Fruit fly (Drosophila melanogaster) whole organism, embryonic: ENCODE measurements around the gene CG43638.

Source experiments
- ATbp ChIP-seq: fragments of 200-800 bp; sonication (Bioruptor generic); optimal IDR thresholded peaks from 2 replicates; lab custom pipeline; 2017; ENCODE audit warnings: missing biosample characterization, mild to moderate bottlenecking, missing genetic modification characterization, missing genetic modification reagents
- B-H1 ChIP-seq: fragments of 200-800 bp; sonication (Bioruptor generic); IDR thresholded peaks from 3 replicates; pipeline ENCODE4 v1.3.6; 2022; ENCODE audit warnings: missing biosample characterization, missing genetic modification characterization
- BEAF-32 ChIP-seq: fragments of 200-800 bp; sonication (Bioruptor generic); optimal IDR thresholded peaks from 3 replicates; lab custom pipeline; 2017; ENCODE audit warnings: missing biosample characterization, missing genetic modification characterization, mild to moderate bottlenecking, moderate library complexity, missing genetic modification reagents
- CG1024 ChIP-seq: fragments of 200-800 bp; sonication (Bioruptor generic); IDR thresholded peaks from 2 replicates; pipeline ENCODE4 v1.3.6; 2022; ENCODE audit warnings: missing biosample characterization, missing genetic modification characterization
- CG13894 ChIP-seq: fragments of 200-800 bp; sonication (Bioruptor generic); optimal IDR thresholded peaks from 3 replicates; lab custom pipeline; 2018; ENCODE audit warnings: missing biosample characterization, mild to moderate bottlenecking, missing genetic modification characterization, moderate library complexity
- CG14050 ChIP-seq: fragments of 200-800 bp; sonication (Bioruptor generic); IDR thresholded peaks from 3 replicates; pipeline ENCODE4 v1.3.6; 2022; ENCODE audit warnings: missing biosample characterization, missing genetic modification characterization
- CG14441 ChIP-seq: fragments of 200-800 bp; sonication (Bioruptor generic); IDR thresholded peaks from 2 replicates; pipeline ENCODE4 v1.3.6; 2022; ENCODE audit warnings: missing biosample characterization, missing genetic modification characterization
- CG15011 ChIP-seq: fragments of 200-800 bp; sonication (Bioruptor generic); optimal IDR thresholded peaks from 3 replicates; lab custom pipeline; 2018; ENCODE audit warnings: missing biosample characterization, mild to moderate bottlenecking, missing genetic modification characterization
- CG15269 ChIP-seq: fragments of 200-800 bp; sonication (Bioruptor generic); optimal IDR thresholded peaks from 2 replicates; lab custom pipeline; 2018; ENCODE audit warnings: missing biosample characterization, mild to moderate bottlenecking, missing genetic modification characterization, moderate library complexity
- CG15601 ChIP-seq: fragments of 200-800 bp; sonication (Bioruptor generic); optimal IDR thresholded peaks from 3 replicates; lab custom pipeline; 2019; ENCODE audit warnings: missing biosample characterization, mild to moderate bottlenecking, missing genetic modification characterization, moderate library complexity
- CG15696 ChIP-seq: fragments of 200-800 bp; sonication (Bioruptor generic); optimal IDR thresholded peaks from 2 replicates; lab custom pipeline; 2019; ENCODE audit warnings: missing biosample characterization, mild to moderate bottlenecking, missing genetic modification characterization, moderate library complexity
- CG17359 ChIP-seq: fragments of 200-800 bp; sonication (Bioruptor generic); optimal IDR thresholded peaks from 3 replicates; lab custom pipeline; 2018; ENCODE audit warnings: missing biosample characterization, mild to moderate bottlenecking, missing genetic modification characterization, moderate library complexity
- CG1792 ChIP-seq: fragments of 200-800 bp; sonication (Bioruptor generic); optimal IDR thresholded peaks from 2 replicates; lab custom pipeline; 2016; ENCODE audit warnings: missing biosample characterization, missing genetic modification characterization
- CG18476 ChIP-seq: fragments of 200-800 bp; sonication (Bioruptor generic); optimal IDR thresholded peaks from 2 replicates; lab custom pipeline; 2016; ENCODE audit warnings: missing biosample characterization, mild to moderate bottlenecking, missing genetic modification characterization
- CG2199 ChIP-seq: fragments of 200-800 bp; sonication (Bioruptor generic); IDR thresholded peaks from 3 replicates; pipeline ENCODE4 v1.3.6; 2022; ENCODE audit warnings: missing biosample characterization, missing genetic modification characterization
- CG30431 ChIP-seq: fragments of 200-800 bp; sonication (Bioruptor generic); optimal IDR thresholded peaks from 2 replicates; lab custom pipeline; 2017; ENCODE audit warnings: missing biosample characterization, missing genetic modification characterization
- CG33557 ChIP-seq: fragments of 200-800 bp; sonication (Bioruptor generic); optimal IDR thresholded peaks from 2 replicates; lab custom pipeline; 2019; ENCODE audit warnings: missing biosample characterization, mild to moderate bottlenecking, missing genetic modification characterization, moderate library complexity
- CG34376 ChIP-seq: fragments of 200-800 bp; sonication (Bioruptor generic); optimal IDR thresholded peaks from 2 replicates; lab custom pipeline; 2018; ENCODE audit warnings: missing biosample characterization, mild to moderate bottlenecking, missing genetic modification characterization
- CG4424 ChIP-seq: fragments of 200-800 bp; sonication (Bioruptor generic); optimal IDR thresholded peaks from 3 replicates; lab custom pipeline; 2016; ENCODE audit warnings: missing biosample characterization, missing genetic modification characterization
- CG4707 ChIP-seq: fragments of 200-800 bp; sonication (Bioruptor generic); optimal IDR thresholded peaks from 2 replicates; lab custom pipeline; 2018; ENCODE audit warnings: missing biosample characterization, mild to moderate bottlenecking, missing genetic modification characterization, moderate library complexity
- CG4854 ChIP-seq: fragments of 200-800 bp; sonication (Bioruptor generic); optimal IDR thresholded peaks from 2 replicates; lab custom pipeline; 2016; ENCODE audit warnings: missing biosample characterization, missing genetic modification characterization, inconsistent platforms
- CG6175 ChIP-seq: fragments of 200-800 bp; sonication (Bioruptor generic); IDR thresholded peaks from 3 replicates; pipeline ENCODE4 v1.3.6; 2022; ENCODE audit warnings: missing biosample characterization, missing genetic modification characterization
- CG6689 ChIP-seq: fragments of 200-800 bp; sonication (Bioruptor generic); IDR thresholded peaks from 2 replicates; pipeline ENCODE4 v1.3.6; 2022; ENCODE audit warnings: missing biosample characterization, missing genetic modification characterization
- CG6854 ChIP-seq: fragments of 200-800 bp; sonication (Bioruptor generic); optimal IDR thresholded peaks from 3 replicates; lab custom pipeline; 2017; ENCODE audit warnings: missing biosample characterization, mild to moderate bottlenecking, missing genetic modification characterization
- CG8388 ChIP-seq: fragments of 200-800 bp; sonication (Bioruptor generic); optimal IDR thresholded peaks from 2 replicates; lab custom pipeline; 2019; ENCODE audit warnings: missing biosample characterization, mild to moderate bottlenecking, missing genetic modification characterization, moderate library complexity
- D19B ChIP-seq: fragments of 200-800 bp; sonication (Bioruptor generic); optimal IDR thresholded peaks from 2 replicates; lab custom pipeline; 2017; ENCODE audit warnings: missing biosample characterization, mild to moderate bottlenecking, missing genetic modification characterization
- Drgx ChIP-seq: fragments of 200-800 bp; sonication (Bioruptor generic); IDR thresholded peaks from 2 replicates; pipeline ENCODE4 v1.3.6; 2022; ENCODE audit warnings: missing biosample characterization, missing genetic modification characterization
- GATAe ChIP-seq: fragments of 200-800 bp; sonication (Bioruptor generic); conservative IDR thresholded peaks from 2 replicates; pipeline ENCODE4 v1.3.6; 2022; ENCODE audit warnings: missing biosample characterization, missing genetic modification characterization
- Kr ChIP-seq: fragments of 200-800 bp; sonication (Bioruptor generic); optimal IDR thresholded peaks from 2 replicates; lab custom pipeline; 2017; ENCODE audit warnings: missing biosample characterization, mild to moderate bottlenecking, missing genetic modification characterization
- NK7.1 ChIP-seq: fragments of 200-800 bp; sonication (Bioruptor generic); optimal IDR thresholded peaks from 3 replicates; lab custom pipeline; 2016; ENCODE audit warnings: missing biosample characterization, missing genetic modification characterization
- Ravus ChIP-seq: fragments of 200-800 bp; sonication (Bioruptor generic); IDR thresholded peaks from 2 replicates; pipeline ENCODE4 v1.3.6; 2022; ENCODE audit warnings: missing biosample characterization, missing genetic modification characterization
- abd-A ChIP-seq: fragments of 200-800 bp; sonication (Bioruptor generic); optimal IDR thresholded peaks from 3 replicates; lab custom pipeline; 2019; ENCODE audit warnings: missing biosample characterization, mild to moderate bottlenecking, missing genetic modification characterization, moderate library complexity
- bsh ChIP-seq, 2 experiments: fragments of 200-800 bp; sonication (Bioruptor generic); optimal IDR thresholded peaks; 2 replicates each; lab custom pipeline; 2017 to 2018; ENCODE audit warnings: mild to moderate bottlenecking in 2 of 2, missing biosample characterization in 2 of 2, missing genetic modification characterization in 2 of 2, moderate library complexity in 1 of 2
- ci ChIP-seq: fragments of 200-800 bp; sonication (Bioruptor generic); IDR thresholded peaks from 3 replicates; pipeline ENCODE4 v1.3.6; 2022; ENCODE audit warnings: missing biosample characterization, missing genetic modification characterization
- cwo ChIP-seq: fragments of 200-800 bp; sonication (Bioruptor generic); optimal IDR thresholded peaks from 3 replicates; lab custom pipeline; 2017; ENCODE audit warnings: missing biosample characterization, missing genetic modification characterization, mild to moderate bottlenecking, moderate library complexity, missing genetic modification reagents
- ems ChIP-seq: fragments of 200-800 bp; sonication (Bioruptor generic); optimal IDR thresholded peaks from 3 replicates; lab custom pipeline; 2016; ENCODE audit warnings: missing biosample characterization, missing genetic modification characterization
- gce ChIP-seq: fragments of 200-800 bp; sonication (Bioruptor generic); IDR thresholded peaks from 3 replicates; pipeline ENCODE4 v1.3.6; 2022; ENCODE audit warnings: missing biosample characterization, missing genetic modification characterization
- ham ChIP-seq: fragments of 200-800 bp; sonication (Bioruptor generic); IDR thresholded peaks from 2 replicates; pipeline ENCODE4 v1.3.6; 2022; ENCODE audit warnings: missing biosample characterization, missing genetic modification characterization
- her ChIP-seq: fragments of 200-800 bp; sonication (Bioruptor generic); optimal IDR thresholded peaks from 2 replicates; lab custom pipeline; 2016; ENCODE audit warnings: missing biosample characterization, missing genetic modification characterization
- klu ChIP-seq: fragments of 200-800 bp; sonication (Bioruptor generic); IDR thresholded peaks from 2 replicates; pipeline ENCODE4 v1.3.6; 2022; ENCODE audit warnings: missing biosample characterization, missing genetic modification characterization
- lola ChIP-seq, 3 experiments: fragments of >200 bp in 2 of 3; fragments of 200-800 bp in 1 of 3; sonication (Bioruptor generic) in 1 of 3; optimal IDR thresholded peaks; 2 replicates each; lab custom pipeline; 2017 to 2019; ENCODE audit warnings: missing biosample characterization in 3 of 3, missing genetic modification characterization in 3 of 3, mild to moderate bottlenecking in 1 of 3, moderate library complexity in 1 of 3
- nom ChIP-seq: fragments of 200-800 bp; sonication (Bioruptor generic); optimal IDR thresholded peaks from 2 replicates; lab custom pipeline; 2017; ENCODE audit warnings: missing biosample characterization, missing genetic modification characterization, mild to moderate bottlenecking, moderate library complexity, missing genetic modification reagents
- odd ChIP-seq: fragments of 200-800 bp; sonication (Bioruptor generic); optimal IDR thresholded peaks from 2 replicates; lab custom pipeline; 2017; ENCODE audit warnings: missing biosample characterization, mild to moderate bottlenecking, missing genetic modification characterization
- p53 ChIP-seq: fragments of 200-800 bp; sonication (Bioruptor generic); optimal IDR thresholded peaks from 2 replicates; lab custom pipeline; 2016; ENCODE audit warnings: missing biosample characterization, missing genetic modification characterization
- peb ChIP-seq: fragments of 200-800 bp; sonication (Bioruptor generic); IDR thresholded peaks from 2 replicates; pipeline ENCODE4 v1.3.6; 2022; ENCODE audit warnings: missing biosample characterization, missing genetic modification characterization
- ranshi ChIP-seq: fragments of 200-800 bp; sonication (Bioruptor generic); IDR thresholded peaks from 2 replicates; pipeline ENCODE4 v1.3.6; 2022; ENCODE audit warnings: missing biosample characterization, missing genetic modification characterization
- schlank ChIP-seq: fragments of 200-800 bp; sonication (Bioruptor generic); optimal IDR thresholded peaks from 2 replicates; lab custom pipeline; 2018; ENCODE audit warnings: missing biosample characterization, mild to moderate bottlenecking, missing genetic modification characterization
- ssp ChIP-seq: fragments of 200-800 bp; sonication (Bioruptor generic); IDR thresholded peaks from 2 replicates; pipeline ENCODE4 v1.3.6; 2022; ENCODE audit warnings: missing biosample characterization, missing genetic modification characterization
- sug ChIP-seq: fragments of 200-800 bp; optimal IDR thresholded peaks from 2 replicates; lab custom pipeline; 2019; ENCODE audit warnings: missing biosample characterization, mild to moderate bottlenecking, missing genetic modification characterization, moderate library complexity

Gene CG43638

dm6 chr3L:12037449-12038163 lies 6.8 kb upstream of the CG43638 start (continued):
- TF ChIP-seq ham (GFP tag; lab: Robert Waterston, UW) (no peak), Ravus (GFP tag; lab: Robert Waterston, UW) (no peak; the same call in 1 of the 2 replicates), ranshi (GFP tag; lab: Robert Waterston, UW) (peak; percentile 59; the same call in 1 of the 2 replicates), Drgx (GFP tag; lab: Robert Waterston, UW) (no peak), bsh (GFP tag; optimal IDR thresholded peaks at IDR 0.05; lab: Kevin White, UChicago) (peak in 1 of 2 experiments; percentile 61), peb (GFP tag; lab: Robert Waterston, UW) (0 out of 2 replicates have a peak, but pooled peaks have one; percentile 23), ATbp (GFP tag; lab: Kevin White, UChicago) (peak; percentile 31), CG15696 (peak; percentile 28), NK7.1 (GFP tag; lab: Kevin White, UChicago) (no peak), ci (GFP tag; lab: Robert Waterston, UW) (peak; percentile 66; the same call in 1 of the 3 replicates), ssp (peak; percentile 51), CG4854 (GFP tag; lab: Kevin White, UChicago) (peak; percentile 35), Kr (GFP tag; lab: Kevin White, UChicago) (no peak), p53 (GFP tag; lab: Kevin White, UChicago) (no peak), schlank (no peak), nom (GFP tag; lab: Kevin White, UChicago) (no peak), B-H1 (GFP tag; lab: Robert Waterston, UW) (peak; percentile 24; the same call in 1 of the 3 replicates), GATAe (GFP tag; lab: Robert Waterston, UW) (no peak), CG8388 (GFP tag; lab: Kevin White, UChicago) (no peak), CG17359 (peak; percentile 38), D19B (GFP tag; lab: Kevin White, UChicago) (no peak), klu (GFP tag; lab: Robert Waterston, UW) (peak; percentile 43; the same call in 1 of the 2 replicates), CG4424 (GFP tag; lab: Kevin White, UChicago) (peak; percentile 70)

dm6 chr3L:12039084-12039483 lies 5.3 kb upstream of the CG43638 start:
- TF ChIP-seq CG14441 (GFP tag; lab: Robert Waterston, UW) (no peak), CG6175 (0 out of 3 replicates have a peak, but pooled peaks have one; percentile 12), CG14050 (GFP tag; lab: Robert Waterston, UW) (no peak), odd (GFP tag; lab: Kevin White, UChicago) (no peak), CG6689 (no peak), abd-A (tag; lab: Kevin White, UChicago) (peak; percentile 42), CG15011 (GFP tag; lab: Kevin White, UChicago) (no peak), gce (no peak), CG18476 (no peak), cwo (GFP tag; lab: Kevin White, UChicago) (peak; percentile 80), CG30431 (no peak), BEAF-32 (GFP tag; lab: Kevin White, UChicago) (no peak), CG34376 (GFP tag; lab: Kevin White, UChicago) (peak; percentile 77), CG6854 (no peak), ems (GFP tag; lab: Kevin White, UChicago) (no peak), CG15601 (tag; lab: Kevin White, UChicago) (peak; percentile 64), CG13894 (peak; percentile 26), CG2199 (GFP tag; lab: Robert Waterston, UW) (0 out of 3 replicates have a peak, but pooled peaks have one; percentile 46), her (GFP tag; lab: Kevin White, UChicago) (no peak), CG33557 (GFP tag; lab: Kevin White, UChicago) (no peak), CG4707 (GFP tag; lab: Kevin White, UChicago) (no peak), CG15269 (tag; lab: Kevin White, UChicago) (peak; percentile 25), CG1792 (no peak), sug (tag; lab: Kevin White, UChicago) (peak; percentile 55), CG1024 (GFP tag; lab: Robert Waterston, UW) (no peak), lola (GFP tag; optimal IDR thresholded peaks at IDR 0.05; lab: Kevin White, UChicago) (no peak)
